Worm (Caenorhabditis elegans): ENCODE data around the gene C16C8.10.

DNA sequence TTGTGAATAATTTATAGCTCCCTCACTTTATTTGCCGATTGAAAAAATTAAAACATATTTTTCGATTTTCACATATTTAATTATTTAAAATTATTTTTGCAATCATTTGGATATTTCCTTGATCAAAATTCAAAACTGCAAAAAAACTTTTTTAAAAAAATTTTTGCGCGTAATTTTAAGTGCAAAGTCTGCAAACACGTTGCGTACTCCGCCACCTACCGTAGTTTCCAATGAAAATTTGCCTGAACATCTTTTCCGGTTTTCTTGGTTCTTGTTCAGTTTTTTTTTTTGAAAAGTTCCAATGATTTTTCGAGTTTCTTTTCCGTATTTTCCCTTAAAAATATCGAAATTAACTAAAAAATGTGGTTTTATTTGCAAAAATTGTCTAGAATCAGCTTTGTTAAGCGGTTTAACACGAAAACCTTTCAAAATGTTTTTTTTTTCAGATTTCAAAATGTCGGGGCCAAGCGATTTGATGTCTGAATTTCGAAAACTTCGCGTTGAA lies 15.7 kb downstream of the C16C8.10 start, which contains the start of gene C16C8.25:
- TF ChIP-seq med-1 (GFP tag; optimal IDR thresholded peaks at IDR 0.05; ENCODE audit: insufficient read depth) (no peak), T22C8.4 (GFP tag; IDR thresholded peaks at IDR 0.05) (no peak), ref-1 (GFP tag; conservative IDR thresholded peaks at IDR 0.05) (no peak), klf-2 (GFP tag; conservative IDR thresholded peaks at IDR 0.05) (no peak), ztf-29 (GFP tag; IDR thresholded peaks at IDR 0.05) (no peak), ztf-23 (GFP tag; IDR thresholded peaks at IDR 0.05) (no peak), flt-1 (GFP tag; IDR thresholded peaks at IDR 0.05) (no peak), tab-1 (GFP tag; IDR thresholded peaks at IDR 0.05) (no peak), cog-1 (tag; optimal IDR thresholded peaks at IDR 0.05) (no peak)
